Fruit fly (Drosophila melanogaster) whole organism, adult: ENCODE results near the gene alpha-Est5.

ENCODE experiments used
- CG11617 ChIP-seq: fragments of 200-800 bp; sonication (Bioruptor generic); optimal IDR thresholded peaks from 2 replicates; lab custom pipeline; 2017; ENCODE audit warnings: mild to moderate bottlenecking, missing biosample characterization, missing genetic modification reagents, missing genetic modification characterization
- CG12768 ChIP-seq: fragments of 200-800 bp; sonication (Bioruptor generic); optimal IDR thresholded peaks from 2 replicates; lab custom pipeline; 2017; ENCODE audit warnings: missing biosample characterization, missing genetic modification characterization, mild to moderate bottlenecking, moderate library complexity, missing genetic modification reagents
- CG14711 ChIP-seq: fragments of 200-800 bp; sonication (Bioruptor generic); optimal IDR thresholded peaks from 2 replicates; lab custom pipeline; 2018; ENCODE audit warnings: missing biosample characterization, mild to moderate bottlenecking, missing genetic modification characterization, moderate library complexity
- CG1620 ChIP-seq: fragments of 200-800 bp; sonication (Bioruptor generic); optimal IDR thresholded peaks from 2 replicates; lab custom pipeline; 2016; ENCODE audit warnings: missing biosample characterization, missing genetic modification characterization
- CG33017 ChIP-seq: fragments of 200-800 bp; sonication (Bioruptor generic); optimal IDR thresholded peaks from 2 replicates; lab custom pipeline; 2018; ENCODE audit warnings: missing biosample characterization, mild to moderate bottlenecking, missing genetic modification characterization, moderate library complexity
- CG5204 ChIP-seq: fragments of 200-800 bp; sonication (Bioruptor generic); optimal IDR thresholded peaks from 2 replicates; lab custom pipeline; 2016; ENCODE audit warnings: missing biosample characterization, missing genetic modification characterization
- CG7045 ChIP-seq: fragments of 200-800 bp; sonication (Bioruptor generic); optimal IDR thresholded peaks from 2 replicates; lab custom pipeline; 2017; ENCODE audit warnings: missing biosample characterization, mild to moderate bottlenecking, missing genetic modification characterization
- CG7101 ChIP-seq: fragments of 200-800 bp; sonication (Bioruptor generic); optimal IDR thresholded peaks from 2 replicates; lab custom pipeline; 2018; ENCODE audit warnings: missing biosample characterization, mild to moderate bottlenecking, missing genetic modification characterization, moderate library complexity
- Clk ChIP-seq: fragments of 200-800 bp; sonication (Bioruptor generic); optimal IDR thresholded peaks from 2 replicates; lab custom pipeline; 2017; ENCODE audit warnings: missing biosample characterization, missing genetic modification characterization
- Crg-1 ChIP-seq: fragments of 200-800 bp; sonication (Bioruptor generic); optimal IDR thresholded peaks from 2 replicates; lab custom pipeline; 2016; ENCODE audit warnings: missing biosample characterization, missing genetic modification characterization
- Hr96 ChIP-seq: fragments of 200-800 bp; sonication (Bioruptor generic); optimal IDR thresholded peaks from 2 replicates; lab custom pipeline; 2016; ENCODE audit warnings: missing biosample characterization, missing genetic modification characterization
- Mnt ChIP-seq: fragments of 200-800 bp; sonication (Bioruptor generic); optimal IDR thresholded peaks from 2 replicates; lab custom pipeline; 2016; ENCODE audit warnings: missing biosample characterization, mild to moderate bottlenecking, missing genetic modification characterization
- bab1 ChIP-seq: fragments of 200-800 bp; sonication (Bioruptor generic); optimal IDR thresholded peaks from 3 replicates; lab custom pipeline; 2019; ENCODE audit warnings: missing biosample characterization, mild to moderate bottlenecking, missing genetic modification characterization, moderate library complexity
- cic ChIP-seq: fragments of 200-800 bp; sonication (Bioruptor generic); optimal IDR thresholded peaks from 2 replicates; lab custom pipeline; 2017; ENCODE audit warnings: missing biosample characterization, mild to moderate bottlenecking, missing genetic modification characterization, moderate library complexity
- cnc ChIP-seq, 2 experiments: fragments of >200 bp; optimal IDR thresholded peaks; 2 replicates each; lab custom pipeline; 2017
- kay ChIP-seq: fragments of 200-800 bp; sonication (Bioruptor generic); peaks from one replicate; lab custom pipeline; 2016; ENCODE audit warnings: missing biosample characterization, missing genetic modification characterization, borderline replicate concordance
- ovo ChIP-seq: fragments of 200-800 bp; sonication (Bioruptor generic); optimal IDR thresholded peaks from 2 replicates; lab custom pipeline; 2016; ENCODE audit warnings: missing biosample characterization, missing genetic modification characterization
- pad ChIP-seq: fragments of 200-800 bp; sonication (Bioruptor generic); optimal IDR thresholded peaks from 3 replicates; lab custom pipeline; 2017; ENCODE audit warnings: missing biosample characterization, missing genetic modification characterization, mild to moderate bottlenecking, moderate library complexity, missing genetic modification reagents
- tj ChIP-seq: fragments of 200-800 bp; sonication (Bioruptor generic); optimal IDR thresholded peaks from 3 replicates; lab custom pipeline; 2017; ENCODE audit warnings: missing biosample characterization, mild to moderate bottlenecking, missing genetic modification characterization, moderate library complexity
- toe ChIP-seq: fragments of 200-800 bp; sonication (Bioruptor generic); optimal IDR thresholded peaks from 2 replicates; lab custom pipeline; 2016; ENCODE audit warnings: missing biosample characterization, missing genetic modification characterization

Gene alpha-Est5

dm6 chr3R:7493745-7494144 lies 42.4 kb downstream of the alpha-Est5 start, which contains the start of gene alpha-Est10:
TSS of gene alpha-Est10 (minus strand) at chr3R:7493845.
- no peak for TF ChIP-seq CG1620 (GFP tag; lab: Kevin White, UChicago)
- TF ChIP-seq bab1 (GFP tag; lab: Kevin White, UChicago), result no peak
- no peak for TF ChIP-seq pad (GFP tag; lab: Kevin White, UChicago)
- TF ChIP-seq kay (GFP tag; lab: Kevin White, UChicago), result peak; percentile 21

- TF ChIP-seq Hr96 (GFP tag; lab: Kevin White, UChicago) (no peak), CG1620 (GFP tag; lab: Kevin White, UChicago) (no peak), cnc (optimal IDR thresholded peaks at IDR 0.05; lab: Kevin White, UChicago) (no peak), Mnt (GFP tag; lab: Kevin White, UChicago) (no peak), ovo (no peak), Clk (no peak), toe (GFP tag; lab: Kevin White, UChicago) (no peak), tj (GFP tag; lab: Kevin White, UChicago) (no peak), CG12768 (GFP tag; lab: Kevin White, UChicago) (no peak), CG33017 (tag; lab: Kevin White, UChicago) (no peak), kay (GFP tag; lab: Kevin White, UChicago) (no peak)
Observed at dm6 chr3R:7493171-7493570, 43.0 kb downstream of the alpha-Est5 start, which contains the start of gene CG42656. TSS of gene CG42656 (minus strand) at chr3R:7493271.

- TF ChIP-seq CG7045 (GFP tag; lab: Kevin White, UChicago) (no peak), kay (GFP tag; lab: Kevin White, UChicago) (peak; percentile 90), CG5204 (no peak), CG11617 (GFP tag; lab: Kevin White, UChicago) (no peak), toe (GFP tag; lab: Kevin White, UChicago) (peak; percentile 2)
Observed at dm6 chr3R:7492099-7492498, 44.1 kb downstream of the alpha-Est5 start.

dm6 chr3R:7491453-7491853 lies 44.7 kb downstream of the alpha-Est5 start:
- peak; percentile 4 for TF ChIP-seq CG12768 (GFP tag; lab: Kevin White, UChicago)
- peak; percentile 30 for TF ChIP-seq CG7101 (tag; lab: Kevin White, UChicago)
- peak; percentile 50 for TF ChIP-seq bab1 (GFP tag; lab: Kevin White, UChicago)
- no peak for TF ChIP-seq CG1620 (GFP tag; lab: Kevin White, UChicago)
- TF ChIP-seq CG11617 (GFP tag; lab: Kevin White, UChicago), result no peak
- TF ChIP-seq Mnt (GFP tag; lab: Kevin White, UChicago), result no peak
- TF ChIP-seq CG33017 (tag; lab: Kevin White, UChicago), result peak; percentile 31
- peak; percentile 7 for TF ChIP-seq Crg-1
- peak; percentile 7 for TF ChIP-seq cic (GFP tag; lab: Kevin White, UChicago)
- no peak for TF ChIP-seq Clk
- no peak for TF ChIP-seq cnc (optimal IDR thresholded peaks at IDR 0.05; lab: Kevin White, UChicago)
- no peak for TF ChIP-seq tj (GFP tag; lab: Kevin White, UChicago)
- TF ChIP-seq CG7045 (GFP tag; lab: Kevin White, UChicago), result no peak
- peak; percentile 95 for TF ChIP-seq ovo
- TF ChIP-seq pad (GFP tag; lab: Kevin White, UChicago), result peak; percentile 81
- TF ChIP-seq kay (GFP tag; lab: Kevin White, UChicago), result no peak
- no peak for TF ChIP-seq CG14711 (tag; lab: Kevin White, UChicago)

dm6 chr3R:7490884-7491283 lies 45.3 kb downstream of the alpha-Est5 start:
- peak; percentile 48 for TF ChIP-seq bab1 (GFP tag; lab: Kevin White, UChicago)
- no peak for TF ChIP-seq CG5204

dm6 chr3R:7489902-7490301 lies 46.3 kb downstream of the alpha-Est5 start:
- TF ChIP-seq tj (GFP tag; lab: Kevin White, UChicago) (peak; percentile 33), CG1620 (GFP tag; lab: Kevin White, UChicago) (no peak), cnc (optimal IDR thresholded peaks at IDR 0.05; lab: Kevin White, UChicago) (peak; percentile 17 to 92)
